Fruit fly (Drosophila melanogaster): Measurements from ENCODE around the gene CG4572.

The CG4572 gene

dm6 chr3R:19905932-19906439 lies 41.8 kb upstream of the CG4572 start (continued):
- TF ChIP-seq pfk (GFP tag; optimal IDR thresholded peaks at IDR 0.05): no peak
- no peak for TF ChIP-seq CG15479 (GFP tag; optimal IDR thresholded peaks at IDR 0.05)
- peak; percentile 97 for TF ChIP-seq Ets65A (GFP tag)
- peak; percentile 54 for TF ChIP-seq CG30431 (GFP tag; optimal IDR thresholded peaks at IDR 0.05)
- no peak for TF ChIP-seq Elba2 (GFP tag; optimal IDR thresholded peaks at IDR 0.05)
- no peak for TF ChIP-seq sima (GFP tag; optimal IDR thresholded peaks at IDR 0.05)
- peak; percentile 61 for TF ChIP-seq Atf3 (GFP tag; optimal IDR thresholded peaks at IDR 0.05)
- TF ChIP-seq Xbp1 (GFP tag; optimal IDR thresholded peaks at IDR 0.05): peak; percentile 87
- peak; percentile 62 for TF ChIP-seq CG10979 (tag; optimal IDR thresholded peaks at IDR 0.05)
- peak; percentile 57; the same call in 1 of the 2 replicates for TF ChIP-seq peb (GFP tag; IDR thresholded peaks at IDR 0.05)
- TF ChIP-seq CG12769 (tag; optimal IDR thresholded peaks at IDR 0.05): peak; percentile 97
- peak; percentile 75 for TF ChIP-seq toy (GFP tag; IDR thresholded peaks at IDR 0.05)
- TF ChIP-seq CG6175 (GFP tag; IDR thresholded peaks at IDR 0.05): peak; percentile 48; the same call in 1 of the 3 replicates
- TF ChIP-seq ken (GFP tag; IDR thresholded peaks at IDR 0.05): peak; percentile 68; the same call in 1 of the 3 replicates
- TF ChIP-seq Nf-YA (GFP tag; IDR thresholded peaks at IDR 0.05): peak; percentile 63
- TF ChIP-seq slou (GFP tag; optimal IDR thresholded peaks at IDR 0.05): no peak
- peak; percentile 91 for TF ChIP-seq dysf (GFP tag; IDR thresholded peaks at IDR 0.05)
- TF ChIP-seq CG6654 (GFP tag; optimal IDR thresholded peaks at IDR 0.05): no peak
- TF ChIP-seq ftz-f1 (GFP tag; optimal IDR thresholded peaks at IDR 0.05): peak; percentile 87
- no peak for TF ChIP-seq CG7271 (tag; optimal IDR thresholded peaks at IDR 0.05)
- peak; percentile 81 for TF ChIP-seq CG10209 (GFP tag; optimal IDR thresholded peaks at IDR 0.05)
- TF ChIP-seq Drgx (GFP tag; IDR thresholded peaks at IDR 0.05): peak; percentile 84
- peak; percentile 48 for TF ChIP-seq da (GFP tag; optimal IDR thresholded peaks at IDR 0.05)
- TF ChIP-seq CG11085 (GFP tag; IDR thresholded peaks at IDR 0.05): no peak
- TF ChIP-seq bigmax (GFP tag; optimal IDR thresholded peaks at IDR 0.05): no peak
- TF ChIP-seq B-H2 (GFP tag; optimal IDR thresholded peaks at IDR 0.05): no peak
- peak; percentile 77 for TF ChIP-seq CG30403 (GFP tag; optimal IDR thresholded peaks at IDR 0.05)
- TF ChIP-seq nerfin-1 (tag; optimal IDR thresholded peaks at IDR 0.05): peak; percentile 48
- TF ChIP-seq CG16779 (GFP tag; IDR thresholded peaks at IDR 0.05): peak; percentile 75; the same call in 1 of the 2 replicates
- peak; percentile 74 for TF ChIP-seq NfI (GFP tag; optimal IDR thresholded peaks at IDR 0.05)
- peak; percentile 59 for TF ChIP-seq CG1233 (GFP tag; optimal IDR thresholded peaks at IDR 0.05)
- peak; percentile 72 for TF ChIP-seq ara (GFP tag; IDR thresholded peaks at IDR 0.05)
- peak; percentile 31 for TF ChIP-seq gcm (GFP tag; optimal IDR thresholded peaks at IDR 0.05)
- TF ChIP-seq sob (GFP tag; IDR thresholded peaks at IDR 0.05): peak; percentile 83
- TF ChIP-seq CG9609 (GFP tag; optimal IDR thresholded peaks at IDR 0.05): peak; percentile 79
- TF ChIP-seq Nf-YC (tag; optimal IDR thresholded peaks at IDR 0.05): peak; percentile 64
- TF ChIP-seq Ada2b (GFP tag; IDR thresholded peaks at IDR 0.05): peak; percentile 78
- TF ChIP-seq Gug (GFP tag; IDR thresholded peaks at IDR 0.05): peak; percentile 89
- no peak for TF ChIP-seq CG4360 (GFP tag; IDR thresholded peaks at IDR 0.05)
- TF ChIP-seq gfzf (GFP tag; optimal IDR thresholded peaks at IDR 0.05): no peak
- peak; percentile 35 for TF ChIP-seq CG7987 (GFP tag; optimal IDR thresholded peaks at IDR 0.05)
- peak; percentile 66 for TF ChIP-seq CG6813 (GFP tag; optimal IDR thresholded peaks at IDR 0.05)
- peak; percentile 26 for TF ChIP-seq Six4 (GFP tag; optimal IDR thresholded peaks at IDR 0.05)
- TF ChIP-seq emc (GFP tag; optimal IDR thresholded peaks at IDR 0.05): peak; percentile 4
- TF ChIP-seq tgo (GFP tag; IDR thresholded peaks at IDR 0.05): peak; percentile 84
- peak; percentile 55 for TF ChIP-seq HLHmδ (GFP tag; optimal IDR thresholded peaks at IDR 0.05)
- peak; percentile 68 for TF ChIP-seq CG9727 (GFP tag; optimal IDR thresholded peaks at IDR 0.05)
- peak; percentile 79 for TF ChIP-seq Antp (GFP tag; optimal IDR thresholded peaks at IDR 0.05)
- peak; percentile 82 for TF ChIP-seq danr (GFP tag; IDR thresholded peaks at IDR 0.05)
- TF ChIP-seq CG8089 (GFP tag; optimal IDR thresholded peaks at IDR 0.05): peak; percentile 44
- TF ChIP-seq CG3065 (GFP tag; optimal IDR thresholded peaks at IDR 0.05): peak; percentile 41
